Worm (Caenorhabditis elegans) whole organism, L3 larva: ENCODE results near the gene gcst-1.

Experiments
- aly-2 ChIP-seq: fragments of 150-350 bp; optimal IDR thresholded peaks from 2 replicates; lab custom pipeline; 2014; ENCODE audit warnings: missing biosample characterization, missing genetic modification characterization
- ama-1 ChIP-seq: fragments of 150-350 bp; optimal IDR thresholded peaks from 2 replicates; lab custom pipeline; 2018
- egl-27 ChIP-seq: sonication (generic microtip); optimal IDR thresholded peaks from 4 replicates; lab custom pipeline; 2017; ENCODE audit warnings: missing biosample characterization, missing genetic modification reagents, missing genetic modification characterization
- eor-1 ChIP-seq, 2 experiments: fragments of 150-350 bp; optimal IDR thresholded peaks; 2 replicates each; lab custom pipeline; 2014 to 2018; ENCODE audit warnings: missing biosample characterization in 2 of 2, missing genetic modification characterization in 2 of 2
- nhr-11 ChIP-seq: fragments of 150-350 bp; optimal IDR thresholded peaks from 2 replicates; lab custom pipeline; 2014; ENCODE audit warnings: missing biosample characterization, missing genetic modification characterization
- unc-39 ChIP-seq: sonication (generic microtip); optimal IDR thresholded peaks from 4 replicates; lab custom pipeline; 2017; ENCODE audit warnings: missing biosample characterization, missing genetic modification characterization
- ztf-4 ChIP-seq: fragments of 150-350 bp; optimal IDR thresholded peaks from 2 replicates; lab custom pipeline; 2014; ENCODE audit warnings: missing biosample characterization, missing genetic modification characterization

DNA sequence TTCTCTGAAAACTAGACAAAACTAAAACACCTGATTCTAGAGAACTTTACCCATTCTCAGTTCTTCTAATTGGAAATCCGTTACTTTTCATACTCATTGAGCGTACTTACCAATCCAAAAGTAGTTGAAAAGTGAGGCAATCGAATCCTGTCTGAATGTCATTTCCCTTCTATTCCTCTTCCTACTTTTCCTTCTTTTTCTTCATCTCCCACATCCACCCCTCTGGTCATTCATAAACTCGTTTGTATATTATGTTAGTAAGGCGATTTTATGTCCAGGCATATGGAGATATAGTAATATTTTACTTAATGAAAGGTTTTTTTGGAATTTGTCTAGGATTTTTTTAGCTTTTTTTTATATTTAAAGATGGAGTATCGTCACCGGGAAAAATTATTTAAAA lies 4.4 kb upstream of the gcst-1 start:
- TF ChIP-seq aly-2 (tag; lab: Kevin White, UChicago) = no peak
- no peak for TF ChIP-seq eor-1 (tag; optimal IDR thresholded peaks at IDR 0.05; lab: Kevin White, UChicago)
- TF ChIP-seq unc-39 (tag; lab: Kevin White, UChicago) = no peak
- TF ChIP-seq ama-1 = no peak
- no peak for TF ChIP-seq egl-27 (tag; lab: Kevin White, UChicago)
- no peak for TF ChIP-seq ztf-4 (tag; lab: Kevin White, UChicago)
- TF ChIP-seq nhr-11 (tag; lab: Kevin White, UChicago) = no peak
